Worm (Caenorhabditis elegans): ENCODE measurements around the gene R07A4.2.

DNA sequence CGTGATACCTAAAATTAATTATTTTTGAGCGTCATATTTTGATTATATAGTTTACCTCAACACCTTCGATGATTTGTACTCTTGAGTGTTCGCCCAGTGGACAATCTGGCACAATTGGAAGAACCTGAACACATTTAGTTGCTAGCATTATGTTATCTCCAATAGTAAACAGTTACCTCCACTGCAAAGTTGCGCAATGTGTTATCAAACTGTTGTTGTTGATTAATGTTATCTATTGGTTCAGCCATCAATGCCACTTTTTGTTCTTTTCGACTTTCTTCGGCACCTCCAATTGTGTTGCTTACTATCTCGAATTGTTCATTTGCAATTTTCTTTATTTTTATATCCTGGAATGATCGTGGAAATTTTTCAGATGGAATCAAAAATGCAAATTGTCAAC, 8.2 kb upstream of the R07A4.2 start:
- TF ChIP-seq Y56A3A.18 (GFP tag; IDR thresholded peaks at IDR 0.05) (no peak), lag-1 (GFP tag; IDR thresholded peaks at IDR 0.05) (no peak), hmg-1.2 (GFP tag; IDR thresholded peaks at IDR 0.05) (no peak), tlf-1 (GFP tag; optimal IDR thresholded peaks at IDR 0.05) (no peak), madf-3 (GFP tag; IDR thresholded peaks at IDR 0.05) (no peak), sdz-38 (tag; optimal IDR thresholded peaks at IDR 0.05) (no peak), let-526 (GFP tag; IDR thresholded peaks at IDR 0.05) (no peak), ceh-40 (GFP tag; IDR thresholded peaks at IDR 0.05) (no peak), lin-54 (GFP tag; optimal IDR thresholded peaks at IDR 0.05) (no peak)

Data from whole organism, young adult.